Worm (Caenorhabditis elegans): Measurements from ENCODE around the gene Y59H11AM.4.

Gene Y59H11AM.4

DNA sequence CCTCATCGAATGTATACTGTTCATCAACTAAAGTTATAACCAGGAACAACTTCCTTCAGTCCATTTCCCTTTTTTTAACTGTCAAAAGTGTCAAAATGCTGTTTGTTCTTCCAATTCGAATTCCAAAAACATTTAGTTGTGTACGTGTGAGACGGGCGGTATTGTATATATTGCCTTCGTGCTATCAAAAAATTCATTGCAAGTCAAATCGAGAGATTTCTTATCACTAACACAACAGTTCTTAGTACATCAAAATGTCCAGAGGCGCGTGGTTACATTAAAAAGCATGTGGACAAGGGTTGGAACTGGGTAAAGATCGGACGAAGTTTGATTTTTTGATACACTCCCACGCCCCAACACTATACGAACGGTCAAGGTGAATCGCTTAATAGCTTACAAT lies 41.8 kb downstream of the Y59H11AM.4 start:
- TF ChIP-seq pes-1 (GFP tag; IDR thresholded peaks at IDR 0.05) (no peak), tbx-37 (GFP tag; conservative IDR thresholded peaks at IDR 0.05) (no peak), tra-4 (tag; optimal IDR thresholded peaks at IDR 0.05) (no peak), hmg-4 (GFP tag; optimal IDR thresholded peaks at IDR 0.05) (no peak), sea-1 (GFP tag; conservative IDR thresholded peaks at IDR 0.05) (no peak), ama-1 (optimal IDR thresholded peaks at IDR 0.05) (no peak), F13C5.2 (tag; optimal IDR thresholded peaks at IDR 0.05) (no peak), ceh-36 (tag; optimal IDR thresholded peaks at IDR 0.05) (no peak), scrt-1 (GFP tag; IDR thresholded peaks at IDR 0.05) (no peak), hnd-1 (tag; optimal IDR thresholded peaks at IDR 0.05) (no peak), flt-1 (GFP tag; IDR thresholded peaks at IDR 0.05) (no peak)

DNA sequence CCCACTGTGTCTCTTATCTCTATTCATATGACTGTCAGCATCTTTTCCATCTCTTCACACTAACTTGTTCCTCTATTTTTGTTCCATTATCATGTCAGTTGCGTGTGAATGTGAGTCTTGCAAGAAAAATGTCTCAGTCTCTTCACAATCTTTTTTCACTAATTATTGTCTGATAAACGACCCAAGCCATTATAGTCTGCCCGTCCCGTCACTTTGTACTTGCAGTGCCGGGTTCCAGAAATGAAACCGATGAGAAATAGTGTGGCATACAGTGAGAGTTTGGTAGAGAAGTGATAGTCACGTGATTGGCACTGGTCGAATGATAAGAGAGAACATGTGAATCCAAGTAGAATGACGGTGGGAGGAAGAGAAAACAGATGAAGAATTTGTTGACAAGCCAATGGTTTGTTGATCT lies 42.5 kb downstream of the Y59H11AM.4 start:
- TF ChIP-seq ets-7 (tag; optimal IDR thresholded peaks at IDR 0.05) (no peak), F13C5.2 (tag; optimal IDR thresholded peaks at IDR 0.05) (no peak), ceh-13 (GFP tag; optimal IDR thresholded peaks at IDR 0.05) (no peak), B0310.2 (tag; optimal IDR thresholded peaks at IDR 0.05) (no peak), hnd-1 (tag; optimal IDR thresholded peaks at IDR 0.05) (no peak), tra-4 (tag; optimal IDR thresholded peaks at IDR 0.05) (no peak), flt-1 (GFP tag; IDR thresholded peaks at IDR 0.05) (no peak), ama-1 (optimal IDR thresholded peaks at IDR 0.05) (no peak), pes-1 (GFP tag; IDR thresholded peaks at IDR 0.05) (no peak), tbx-37 (GFP tag; conservative IDR thresholded peaks at IDR 0.05) (no peak), hmg-4 (GFP tag; optimal IDR thresholded peaks at IDR 0.05) (no peak), aly-1 (tag; optimal IDR thresholded peaks at IDR 0.05) (no peak), sea-1 (GFP tag; conservative IDR thresholded peaks at IDR 0.05) (no peak), ceh-36 (tag; optimal IDR thresholded peaks at IDR 0.05) (no peak), scrt-1 (GFP tag; IDR thresholded peaks at IDR 0.05) (no peak), hmbx-1 (tag; optimal IDR thresholded peaks at IDR 0.05) (no peak), tbx-11 (GFP tag; IDR thresholded peaks at IDR 0.05) (no peak)

DNA sequence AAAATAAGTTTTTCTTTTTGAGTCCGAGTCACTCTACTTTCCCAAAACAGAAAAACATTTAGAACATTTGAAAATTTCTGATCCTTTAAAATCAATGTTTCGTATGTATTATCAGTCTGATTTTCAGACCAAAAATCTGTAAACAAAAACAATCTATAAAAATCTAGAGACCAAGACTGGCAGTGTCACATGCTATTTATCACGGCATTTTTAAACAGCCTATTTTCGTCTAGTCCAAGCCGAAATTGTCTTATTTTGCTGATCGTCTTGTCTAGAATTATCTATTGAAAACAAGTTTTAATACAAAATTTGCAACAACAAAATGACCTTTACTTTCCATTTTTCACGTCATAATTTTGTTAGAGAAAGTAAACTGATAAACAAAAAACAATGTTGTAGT lies 43.6 kb downstream of the Y59H11AM.4 start:
- no peak for TF ChIP-seq scrt-1 (GFP tag; IDR thresholded peaks at IDR 0.05)
- TF ChIP-seq ceh-36 (tag; optimal IDR thresholded peaks at IDR 0.05) = no peak
- no peak for TF ChIP-seq tra-4 (tag; optimal IDR thresholded peaks at IDR 0.05)
- no peak for TF ChIP-seq tbx-37 (GFP tag; conservative IDR thresholded peaks at IDR 0.05)
- no peak for TF ChIP-seq pes-1 (GFP tag; IDR thresholded peaks at IDR 0.05)
- no peak for TF ChIP-seq B0310.2 (tag; optimal IDR thresholded peaks at IDR 0.05)
- no peak for TF ChIP-seq ama-1 (optimal IDR thresholded peaks at IDR 0.05)
- TF ChIP-seq hmbx-1 (tag; optimal IDR thresholded peaks at IDR 0.05) = no peak
- TF ChIP-seq hmg-4 (GFP tag; optimal IDR thresholded peaks at IDR 0.05) = no peak
- no peak for TF ChIP-seq sea-1 (GFP tag; conservative IDR thresholded peaks at IDR 0.05)
- TF ChIP-seq ets-7 (tag; optimal IDR thresholded peaks at IDR 0.05) = no peak
- no peak for TF ChIP-seq ceh-13 (GFP tag; optimal IDR thresholded peaks at IDR 0.05)
- TF ChIP-seq F13C5.2 (tag; optimal IDR thresholded peaks at IDR 0.05) = no peak
- no peak for TF ChIP-seq tbx-11 (GFP tag; IDR thresholded peaks at IDR 0.05)
- no peak for TF ChIP-seq hnd-1 (tag; optimal IDR thresholded peaks at IDR 0.05)
- TF ChIP-seq flt-1 (GFP tag; IDR thresholded peaks at IDR 0.05) = no peak
- no peak for TF ChIP-seq aly-1 (tag; optimal IDR thresholded peaks at IDR 0.05)

DNA sequence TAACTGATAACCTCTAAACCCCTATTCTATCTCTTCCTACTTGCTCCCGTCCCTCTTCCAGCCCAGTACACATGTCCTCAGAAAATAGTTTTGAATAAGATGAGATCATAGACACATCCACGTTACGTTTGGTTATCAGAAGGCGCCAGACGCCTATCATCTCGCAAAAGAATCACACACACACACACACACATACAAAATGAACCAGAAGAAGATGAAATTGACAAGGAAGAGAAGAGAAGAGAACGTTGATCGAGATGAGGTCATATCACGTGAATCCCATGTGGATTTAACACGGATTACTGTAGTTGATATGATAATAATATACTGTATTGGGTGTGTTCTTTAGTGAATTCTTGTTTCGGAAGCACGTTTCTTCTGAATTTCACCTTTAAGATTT lies 44.1 kb downstream of the Y59H11AM.4 start:
- TF ChIP-seq tbx-11 (GFP tag; IDR thresholded peaks at IDR 0.05) (no peak), aly-1 (tag; optimal IDR thresholded peaks at IDR 0.05) (no peak), flt-1 (GFP tag; IDR thresholded peaks at IDR 0.05) (no peak), F13C5.2 (tag; optimal IDR thresholded peaks at IDR 0.05) (no peak), tra-4 (tag; optimal IDR thresholded peaks at IDR 0.05) (no peak), hmbx-1 (tag; optimal IDR thresholded peaks at IDR 0.05) (no peak), scrt-1 (GFP tag; IDR thresholded peaks at IDR 0.05) (no peak), hnd-1 (tag; optimal IDR thresholded peaks at IDR 0.05) (no peak), pes-1 (GFP tag; IDR thresholded peaks at IDR 0.05) (no peak), ama-1 (optimal IDR thresholded peaks at IDR 0.05) (no peak), tbx-37 (GFP tag; conservative IDR thresholded peaks at IDR 0.05) (no peak)

DNA sequence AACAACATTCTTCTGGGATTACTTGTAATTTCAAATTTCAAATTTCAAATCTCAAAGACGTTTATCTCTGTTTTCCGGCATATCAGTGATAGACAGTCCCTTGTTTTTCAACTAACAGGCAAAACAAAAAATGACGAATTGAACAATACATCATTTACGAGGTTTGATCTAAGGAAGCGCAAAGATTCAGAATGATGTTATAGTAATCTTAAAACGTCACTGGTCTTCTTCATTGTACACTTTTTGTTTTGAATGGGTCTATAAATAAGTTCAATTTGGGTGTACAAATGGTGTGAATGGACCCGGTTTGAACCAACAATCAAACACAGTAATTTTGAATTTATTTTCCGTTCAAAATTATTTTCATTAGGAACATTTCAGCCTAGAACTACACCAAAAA lies 46.2 kb downstream of the Y59H11AM.4 start:
- no peak for TF ChIP-seq flt-1 (GFP tag; IDR thresholded peaks at IDR 0.05)

DNA sequence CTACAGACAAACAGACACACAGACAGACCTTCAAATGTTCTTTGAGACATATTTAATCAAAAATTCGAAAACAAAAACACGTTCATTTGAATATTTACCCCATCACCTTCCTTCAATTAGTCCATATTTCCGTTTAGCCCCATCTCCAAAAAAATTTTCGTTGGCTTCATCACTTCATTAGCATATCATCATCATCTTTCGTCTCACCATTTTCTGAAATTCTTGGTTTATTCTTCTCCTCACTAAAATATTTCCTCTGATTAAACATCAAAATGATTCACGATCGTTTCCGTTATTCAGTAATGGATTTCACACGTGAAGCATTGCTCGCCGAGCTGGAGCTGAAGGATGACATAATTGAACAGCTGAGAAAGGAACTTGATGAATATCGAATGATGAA lies 49.6 kb downstream of the Y59H11AM.4 start, which contains the start of gene pkg-2:
TSS of gene pkg-2 (plus strand) at position 301 of the 400 bp plus-strand sequence.
- TF ChIP-seq tbx-11 (GFP tag; IDR thresholded peaks at IDR 0.05) (no peak), ama-1 (optimal IDR thresholded peaks at IDR 0.05) (no peak), hmbx-1 (tag; optimal IDR thresholded peaks at IDR 0.05) (no peak), F13C5.2 (tag; optimal IDR thresholded peaks at IDR 0.05) (no peak), aly-1 (tag; optimal IDR thresholded peaks at IDR 0.05) (no peak), scrt-1 (GFP tag; IDR thresholded peaks at IDR 0.05) (no peak), tra-4 (tag; optimal IDR thresholded peaks at IDR 0.05) (no peak), pes-1 (GFP tag; IDR thresholded peaks at IDR 0.05) (no peak), tbx-37 (GFP tag; conservative IDR thresholded peaks at IDR 0.05) (no peak), ceh-13 (GFP tag; optimal IDR thresholded peaks at IDR 0.05) (no peak), ceh-36 (tag; optimal IDR thresholded peaks at IDR 0.05) (no peak), ets-7 (tag; optimal IDR thresholded peaks at IDR 0.05) (no peak)

DNA sequence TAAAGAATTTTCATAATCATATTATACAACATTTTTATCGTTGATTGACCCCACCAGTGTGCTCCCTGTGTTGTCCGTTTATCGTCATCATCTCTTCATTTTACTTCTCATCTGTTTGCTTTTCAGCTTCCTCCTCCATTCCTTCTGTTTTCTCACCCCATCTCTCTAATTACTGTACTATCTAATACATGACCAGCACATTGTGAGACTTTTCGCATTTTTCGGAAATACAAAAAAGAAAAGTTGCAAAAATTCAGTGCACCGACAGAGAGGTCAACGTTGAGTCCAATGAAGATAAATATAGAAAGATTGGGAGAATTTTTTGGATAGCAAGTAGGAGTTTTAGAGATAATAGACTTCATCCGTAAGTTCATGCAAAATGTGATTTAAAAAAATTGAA lies 50.2 kb downstream of the Y59H11AM.4 start:
- TF ChIP-seq hmbx-1 (tag; optimal IDR thresholded peaks at IDR 0.05) (no peak), ceh-36 (tag; optimal IDR thresholded peaks at IDR 0.05) (no peak), tbx-11 (GFP tag; IDR thresholded peaks at IDR 0.05) (no peak), hmg-4 (GFP tag; optimal IDR thresholded peaks at IDR 0.05) (no peak), hnd-1 (tag; optimal IDR thresholded peaks at IDR 0.05) (no peak), B0310.2 (tag; optimal IDR thresholded peaks at IDR 0.05) (no peak), aly-1 (tag; optimal IDR thresholded peaks at IDR 0.05) (no peak), sea-1 (GFP tag; conservative IDR thresholded peaks at IDR 0.05) (no peak), tbx-37 (GFP tag; conservative IDR thresholded peaks at IDR 0.05) (no peak)

Data from whole organism, early embryonic.